Fruit fly (Drosophila melanogaster) whole organism, prepupa: ENCODE measurements around the gene mio.

Source experiments
- CG10631 ChIP-seq: fragments of 200-800 bp; sonication (Bioruptor generic); optimal IDR thresholded peaks from 2 replicates; lab custom pipeline; 2016; ENCODE audit warnings: missing biosample characterization, missing genetic modification characterization
- CG10669 ChIP-seq: fragments of 200-800 bp; sonication (Bioruptor generic); optimal IDR thresholded peaks from 3 replicates; lab custom pipeline; 2018; ENCODE audit warnings: missing biosample characterization, mild to moderate bottlenecking, missing genetic modification characterization, moderate library complexity
- CG11294 ChIP-seq: fragments of 200-800 bp; sonication (Bioruptor generic); IDR thresholded peaks from 2 replicates; pipeline ENCODE4 v1.3.6; 2022; ENCODE audit warnings: missing biosample characterization, missing genetic modification characterization
- CG11902 ChIP-seq: fragments of 200-800 bp; sonication (Bioruptor generic); optimal IDR thresholded peaks from 3 replicates; lab custom pipeline; 2016; ENCODE audit warnings: missing biosample characterization, missing genetic modification characterization
- CG15336 ChIP-seq: fragments of 200-800 bp; sonication (Bioruptor generic); IDR thresholded peaks from 2 replicates; pipeline ENCODE4 v1.3.6; 2022; ENCODE audit warnings: missing biosample characterization, missing genetic modification characterization
- CG1621 ChIP-seq: fragments of 200-800 bp; sonication (Bioruptor generic); optimal IDR thresholded peaks from 3 replicates; lab custom pipeline; 2018; ENCODE audit warnings: missing biosample characterization, mild to moderate bottlenecking, missing genetic modification characterization
- CG16779 ChIP-seq: fragments of 200-800 bp; sonication (Bioruptor generic); optimal IDR thresholded peaks from 3 replicates; lab custom pipeline; 2017; ENCODE audit warnings: missing biosample characterization, mild to moderate bottlenecking, missing genetic modification characterization
- CG3919 ChIP-seq: fragments of 200-800 bp; sonication (Bioruptor generic); optimal IDR thresholded peaks from 3 replicates; lab custom pipeline; 2016; ENCODE audit warnings: missing biosample characterization, missing genetic modification characterization
- CG4318 ChIP-seq: fragments of 200-800 bp; sonication (Bioruptor generic); optimal IDR thresholded peaks from 3 replicates; lab custom pipeline; 2017; ENCODE audit warnings: missing biosample characterization, mild to moderate bottlenecking, missing genetic modification characterization
- CG6163 ChIP-seq: fragments of 200-800 bp; sonication (Bioruptor generic); IDR thresholded peaks from 3 replicates; pipeline ENCODE4 v1.3.6; 2022; ENCODE audit warnings: missing biosample characterization, missing genetic modification characterization
- CG6276 ChIP-seq: fragments of 200-800 bp; sonication (Bioruptor generic); optimal IDR thresholded peaks from 2 replicates; lab custom pipeline; 2017; ENCODE audit warnings: missing biosample characterization, mild to moderate bottlenecking, missing genetic modification characterization
- CG6792 ChIP-seq: fragments of 200-800 bp; sonication (Bioruptor generic); optimal IDR thresholded peaks from 3 replicates; lab custom pipeline; 2016; ENCODE audit warnings: missing biosample characterization, missing genetic modification characterization
- CG6808 ChIP-seq: fragments of 200-800 bp; sonication (Bioruptor generic); optimal IDR thresholded peaks from 3 replicates; lab custom pipeline; 2017; ENCODE audit warnings: missing biosample characterization, missing genetic modification characterization, mild to moderate bottlenecking, moderate library complexity, missing genetic modification reagents
- CG6854 ChIP-seq: fragments of 200-800 bp; sonication (Bioruptor generic); optimal IDR thresholded peaks from 2 replicates; lab custom pipeline; 2017; ENCODE audit warnings: missing biosample characterization, mild to moderate bottlenecking, missing genetic modification characterization
- CG8119 ChIP-seq: fragments of 200-800 bp; sonication (Bioruptor generic); IDR thresholded peaks from 3 replicates; pipeline ENCODE4 v1.3.6; 2022; ENCODE audit warnings: missing biosample characterization, missing genetic modification characterization
- CG8319 ChIP-seq: fragments of 200-800 bp; sonication (Bioruptor generic); optimal IDR thresholded peaks from 3 replicates; lab custom pipeline; 2016; ENCODE audit warnings: missing biosample characterization, missing genetic modification characterization
- Eip75B ChIP-seq: fragments of 200-800 bp; sonication (Bioruptor generic); optimal IDR thresholded peaks from 3 replicates; lab custom pipeline; 2016; ENCODE audit warnings: missing biosample characterization, missing genetic modification characterization
- Eip78C ChIP-seq: fragments of 200-800 bp; sonication (Bioruptor generic); peaks from one replicate; lab custom pipeline; 2016; ENCODE audit warnings: missing biosample characterization, missing genetic modification characterization
- Eip93F ChIP-seq: fragments of 200-800 bp; sonication (Bioruptor generic); optimal IDR thresholded peaks from 2 replicates; lab custom pipeline; 2016; ENCODE audit warnings: missing biosample characterization, mild to moderate bottlenecking, missing genetic modification characterization
- Ets21C ChIP-seq: fragments of 200-800 bp; sonication (Bioruptor generic); optimal IDR thresholded peaks from 3 replicates; lab custom pipeline; 2016; ENCODE audit warnings: missing biosample characterization, missing genetic modification characterization
- Hr38 ChIP-seq: sonication (Bioruptor generic); optimal IDR thresholded peaks from 2 replicates; lab custom pipeline; 2016; ENCODE audit warnings: missing biosample characterization, missing genetic modification characterization
- Hr39 ChIP-seq: fragments of 200-800 bp; sonication (Bioruptor generic); optimal IDR thresholded peaks from 2 replicates; lab custom pipeline; 2016; ENCODE audit warnings: missing biosample characterization, missing genetic modification characterization
- Hr4 ChIP-seq: fragments of 200-800 bp; sonication (Bioruptor generic); optimal IDR thresholded peaks from 3 replicates; lab custom pipeline; 2016; ENCODE audit warnings: missing biosample characterization, missing genetic modification characterization
- Lpt ChIP-seq: fragments of 200-800 bp; sonication (Bioruptor generic); optimal IDR thresholded peaks from 3 replicates; lab custom pipeline; 2016; ENCODE audit warnings: missing biosample characterization, missing genetic modification characterization
- Met ChIP-seq: fragments of 200-800 bp; sonication (Bioruptor generic); optimal IDR thresholded peaks from 3 replicates; lab custom pipeline; 2016; ENCODE audit warnings: missing biosample characterization, missing genetic modification characterization
- OdsH ChIP-seq: fragments of 200-800 bp; sonication (Bioruptor generic); optimal IDR thresholded peaks from 3 replicates; lab custom pipeline; 2016; ENCODE audit warnings: missing biosample characterization, missing genetic modification characterization
- Smox ChIP-seq: fragments of 200-800 bp; sonication (Bioruptor generic); optimal IDR thresholded peaks from 3 replicates; lab custom pipeline; 2016; ENCODE audit warnings: missing biosample characterization, missing genetic modification characterization
- Sox15 ChIP-seq: fragments of 200-800 bp; sonication (Bioruptor generic); optimal IDR thresholded peaks from 3 replicates; lab custom pipeline; 2016; ENCODE audit warnings: missing biosample characterization, missing genetic modification characterization
- achi ChIP-seq: fragments of 200-800 bp; sonication (Bioruptor generic); optimal IDR thresholded peaks from 3 replicates; lab custom pipeline; 2016; ENCODE audit warnings: missing biosample characterization, missing genetic modification characterization
- acj6 ChIP-seq: fragments of 200-800 bp; sonication (Bioruptor generic); optimal IDR thresholded peaks from 3 replicates; lab custom pipeline; 2016; ENCODE audit warnings: missing biosample characterization, missing genetic modification characterization
- dac ChIP-seq: fragments of 200-800 bp; sonication (Bioruptor generic); optimal IDR thresholded peaks from 2 replicates; lab custom pipeline; 2017; ENCODE audit warnings: missing biosample characterization, mild to moderate bottlenecking, missing genetic modification characterization
- dsx ChIP-seq: fragments of 200-800 bp; optimal IDR thresholded peaks from 3 replicates; lab custom pipeline; 2019; ENCODE audit warnings: missing biosample characterization, mild to moderate bottlenecking, missing genetic modification characterization, moderate library complexity; ENCODE audit not compliant: poor library complexity, severe bottlenecking
- eg ChIP-seq: fragments of 200-800 bp; sonication (Bioruptor generic); IDR thresholded peaks from 3 replicates; pipeline ENCODE4 v1.3.6; 2022; ENCODE audit warnings: missing biosample characterization, missing genetic modification characterization
- esn ChIP-seq: fragments of 200-800 bp; sonication (Bioruptor generic); optimal IDR thresholded peaks from 2 replicates; lab custom pipeline; 2016; ENCODE audit warnings: missing biosample characterization, mild to moderate bottlenecking, missing genetic modification characterization, moderate library complexity
- fd59A ChIP-seq: fragments of 200-800 bp; sonication (Bioruptor generic); optimal IDR thresholded peaks from 2 replicates; lab custom pipeline; 2017; ENCODE audit warnings: missing biosample characterization, mild to moderate bottlenecking, missing genetic modification characterization, missing genetic modification reagents
- fd85E ChIP-seq: fragments of 200-800 bp; sonication (Bioruptor generic); optimal IDR thresholded peaks from 3 replicates; lab custom pipeline; 2016; ENCODE audit warnings: missing biosample characterization, missing genetic modification characterization
- fkh ChIP-seq: fragments of 200-800 bp; sonication (Bioruptor generic); optimal IDR thresholded peaks from 3 replicates; lab custom pipeline; 2017; ENCODE audit warnings: missing biosample characterization, mild to moderate bottlenecking, missing genetic modification characterization, moderate library complexity
- lz ChIP-seq: fragments of 200-800 bp; sonication (Bioruptor generic); optimal IDR thresholded peaks from 3 replicates; lab custom pipeline; 2016; ENCODE audit warnings: missing biosample characterization, missing genetic modification characterization
- pdm3 ChIP-seq: fragments of 200-800 bp; sonication (Bioruptor generic); optimal IDR thresholded peaks from 3 replicates; lab custom pipeline; 2016; ENCODE audit warnings: missing biosample characterization, missing genetic modification characterization
- salr ChIP-seq, 2 experiments: fragments of 200-800 bp; sonication (Bioruptor generic); optimal IDR thresholded peaks; 3 replicates each; lab custom pipeline; 2016 to 2018; ENCODE audit warnings: missing biosample characterization in 2 of 2, missing genetic modification characterization in 2 of 2, mild to moderate bottlenecking in 1 of 2
- spab ChIP-seq: fragments of 200-800 bp; sonication (Bioruptor generic); optimal IDR thresholded peaks from 2 replicates; lab custom pipeline; 2017; ENCODE audit warnings: missing biosample characterization, mild to moderate bottlenecking, missing genetic modification characterization, missing genetic modification reagents
- ss ChIP-seq, 2 experiments: fragments of 200-800 bp; sonication (Bioruptor generic); optimal IDR thresholded peaks; 2 replicates in 1 of 2; 3 replicates in 1 of 2; lab custom pipeline; 2017 to 2018; ENCODE audit warnings: mild to moderate bottlenecking in 2 of 2, missing biosample characterization in 2 of 2, missing genetic modification characterization in 2 of 2, moderate library complexity in 1 of 2
- svp ChIP-seq: fragments of 200-800 bp; sonication (Bioruptor generic); peaks from one replicate; lab custom pipeline; 2016; ENCODE audit warnings: missing biosample characterization, missing genetic modification characterization
- topi ChIP-seq: fragments of 200-800 bp; sonication (Bioruptor generic); optimal IDR thresholded peaks from 3 replicates; lab custom pipeline; 2016; ENCODE audit warnings: missing biosample characterization, missing genetic modification characterization
- vri ChIP-seq: fragments of 200-800 bp; sonication (Bioruptor generic); optimal IDR thresholded peaks from 3 replicates; lab custom pipeline; 2016; ENCODE audit warnings: missing biosample characterization, mild to moderate bottlenecking, missing genetic modification characterization

Gene mio

DNA sequence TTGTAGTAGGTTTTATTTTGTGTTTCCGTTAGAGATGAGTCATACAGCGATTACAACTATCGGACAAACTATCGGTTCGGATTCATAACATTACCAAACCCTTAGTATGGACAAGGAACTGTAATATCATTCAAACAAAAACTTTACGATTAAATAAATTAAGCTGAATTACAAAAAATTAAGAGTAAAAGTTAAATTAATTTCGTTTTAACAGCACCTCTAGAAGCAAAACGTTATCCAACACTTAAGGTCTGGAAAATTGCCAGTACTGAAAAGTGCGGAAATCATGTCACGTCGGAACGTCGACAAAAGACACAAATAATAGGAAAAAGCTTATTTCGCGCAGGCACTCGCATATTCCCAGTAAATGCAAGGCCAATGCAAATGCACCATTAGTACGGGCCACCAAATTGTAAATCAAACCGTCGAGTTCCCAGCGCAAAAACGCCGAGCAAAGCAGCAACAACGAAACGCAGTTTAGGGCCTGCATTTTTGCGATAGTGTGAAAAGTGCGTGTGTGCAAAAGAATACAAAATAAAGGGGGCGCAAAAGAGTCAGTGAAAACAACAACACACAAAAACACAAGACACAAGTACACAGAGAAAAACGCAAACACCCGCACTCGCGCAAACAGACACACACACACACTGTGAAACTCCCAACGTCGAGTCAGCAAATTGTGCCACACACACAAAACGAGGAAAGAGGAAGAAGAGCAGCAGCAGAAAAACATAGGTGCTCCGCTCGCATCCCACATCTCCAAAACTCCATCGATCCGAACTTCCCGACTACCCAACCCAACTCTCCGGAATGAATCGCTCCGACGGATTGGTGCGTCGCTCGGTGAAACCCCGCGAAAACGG is 9.4 kb downstream of the mio start, which contains the start of the genes CG15387 and sau (continued):
- TF ChIP-seq CG16779 (peak; percentile 2), CG6163 (GFP tag; lab: Robert Waterston, UW) (peak; percentile 83), Eip93F (GFP tag; lab: Kevin White, UChicago) (peak; percentile 27), CG15336 (GFP tag; lab: Robert Waterston, UW) (peak; percentile 56), esn (GFP tag; lab: Kevin White, UChicago) (peak; percentile 93), CG8119 (GFP tag; lab: Robert Waterston, UW) (peak; percentile 33; the same call in 1 of the 3 replicates), CG6808 (GFP tag; lab: Kevin White, UChicago) (peak; percentile 53), CG6854 (GFP tag; lab: Kevin White, UChicago) (peak; percentile 39), Hr39 (GFP tag; lab: Kevin White, UChicago) (peak; percentile 93), CG6792 (GFP tag; lab: Kevin White, UChicago) (peak; percentile 74), dac (GFP tag; lab: Kevin White, UChicago) (peak; percentile 54), achi (GFP tag; lab: Kevin White, UChicago) (peak; percentile 82), dsx (GFP tag; lab: Kevin White, UChicago) (peak; percentile 81), CG1621 (tag; lab: Kevin White, UChicago) (peak; percentile 52), svp (peak; percentile 94), Ets21C (GFP tag; lab: Kevin White, UChicago) (peak; percentile 85), topi (GFP tag; lab: Kevin White, UChicago) (peak; percentile 90), lz (peak; percentile 93), pdm3 (GFP tag; lab: Kevin White, UChicago) (peak; percentile 91), acj6 (GFP tag; lab: Kevin White, UChicago) (peak; percentile 90), CG11902 (GFP tag; lab: Kevin White, UChicago) (peak; percentile 75), CG6276 (peak; percentile 34), spab (GFP tag; lab: Kevin White, UChicago) (peak; percentile 50), CG3919 (peak; percentile 87), Eip78C (peak; percentile 95), Sox15 (GFP tag; lab: Kevin White, UChicago) (peak; percentile 71), Smox (GFP tag; lab: Kevin White, UChicago) (peak; percentile 88), CG8319 (GFP tag; lab: Kevin White, UChicago) (peak; percentile 57), Eip75B (peak; percentile 84)
- TF ChIP-seq, all 60 proteins: peak for 60

DNA sequence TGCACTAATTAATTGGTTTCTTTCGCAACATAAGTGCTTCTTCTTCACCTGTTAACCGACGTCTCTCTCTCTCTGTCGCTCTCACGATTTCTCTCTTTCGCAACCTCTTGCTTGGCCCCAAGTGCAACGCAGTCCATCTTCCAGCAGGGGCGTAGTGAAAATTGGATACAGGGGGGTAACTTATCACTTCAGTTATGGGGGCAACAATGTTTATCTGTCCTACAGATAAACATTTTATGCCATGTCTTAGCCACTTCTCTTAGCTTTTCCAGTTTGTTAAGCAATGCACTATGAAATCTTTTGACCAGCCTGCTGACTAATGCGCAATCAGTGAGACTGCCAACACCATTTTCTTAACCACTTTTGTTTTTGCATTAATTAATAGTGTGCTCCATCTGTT is 10.2 kb downstream of the mio start:
- TF ChIP-seq ss (GFP tag; optimal IDR thresholded peaks at IDR 0.05; lab: Kevin White, UChicago) (peak; percentile 29 to 33), CG16779 (peak; percentile 53), OdsH (GFP tag; lab: Kevin White, UChicago) (peak; percentile 85), Sox15 (GFP tag; lab: Kevin White, UChicago) (peak; percentile 65), dac (GFP tag; lab: Kevin White, UChicago) (peak; percentile 68), acj6 (GFP tag; lab: Kevin White, UChicago) (peak; percentile 78), esn (GFP tag; lab: Kevin White, UChicago) (peak; percentile 87), Hr4 (GFP tag; lab: Kevin White, UChicago) (peak; percentile 87), fd85E (GFP tag; lab: Kevin White, UChicago) (peak; percentile 56), CG6808 (GFP tag; lab: Kevin White, UChicago) (peak; percentile 65), Met (GFP tag; lab: Kevin White, UChicago) (peak; percentile 81), salr (GFP tag; optimal IDR thresholded peaks at IDR 0.05; lab: Kevin White, UChicago) (peak in 1 of 2 experiments; percentile 50), CG10631 (GFP tag; lab: Kevin White, UChicago) (peak; percentile 75), eg (peak; percentile 89), pdm3 (GFP tag; lab: Kevin White, UChicago) (peak; percentile 86), CG11294 (GFP tag; lab: Robert Waterston, UW) (peak; percentile 70), Eip93F (GFP tag; lab: Kevin White, UChicago) (no peak), CG4318 (GFP tag; lab: Kevin White, UChicago) (no peak), Hr39 (GFP tag; lab: Kevin White, UChicago) (peak; percentile 77), CG10669 (GFP tag; lab: Kevin White, UChicago) (peak; percentile 71), fkh (no peak), Hr38 (GFP tag; lab: Kevin White, UChicago) (no peak), Eip78C (peak; percentile 88), spab (GFP tag; lab: Kevin White, UChicago) (peak; percentile 58), vri (GFP tag; lab: Kevin White, UChicago) (peak; percentile 65), CG3919 (peak; percentile 86), Smox (GFP tag; lab: Kevin White, UChicago) (peak; percentile 76), fd59A (GFP tag; lab: Kevin White, UChicago) (peak; percentile 58), CG1621 (tag; lab: Kevin White, UChicago) (peak; percentile 63), Lpt (GFP tag; lab: Kevin White, UChicago) (peak; percentile 60), svp (peak; percentile 94), CG15336 (GFP tag; lab: Robert Waterston, UW) (peak; percentile 87)
